Fruit fly (Drosophila melanogaster) whole organism, larva: ENCODE measurements around the gene mnb.
"Not testable (repeated sequence)": the region's sequence is repeated elsewhere in the genome, so short reads cannot be mapped to it uniquely, and the experiment has no call there.

Experiments
- noc ChIP-seq: fragments of 200-800 bp; sonication (Bioruptor generic); optimal IDR thresholded peaks from 3 replicates; lab custom pipeline; 2019; ENCODE audit warnings: missing biosample characterization, mild to moderate bottlenecking, missing genetic modification characterization, moderate library complexity

Gene mnb

DNA sequence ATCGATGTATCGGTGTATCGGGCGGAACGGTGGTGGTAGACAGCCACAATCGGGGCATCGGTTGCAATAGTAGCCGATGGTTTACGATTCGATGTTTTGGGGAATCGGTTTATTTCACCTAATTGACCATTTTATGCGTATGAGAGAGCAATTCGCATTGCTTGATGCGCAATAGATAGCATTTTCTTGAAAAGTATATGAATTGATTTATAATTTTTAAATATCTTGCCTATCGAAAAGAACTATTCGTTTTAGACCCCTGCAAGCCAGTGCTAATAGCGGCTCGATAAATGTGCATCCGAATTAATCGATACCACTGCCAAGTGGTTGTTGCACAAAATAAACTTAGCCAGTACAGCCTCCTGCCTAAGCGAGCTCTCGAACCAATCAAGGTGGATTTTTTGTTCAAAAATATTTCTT lies at the start of gene mnb:
Gene mnb, minus strand, starts transcription at position 15 of the 420 bp plus-strand sequence.
- no peak for TF ChIP-seq noc (tag; lab: Kevin White, UChicago)

DNA sequence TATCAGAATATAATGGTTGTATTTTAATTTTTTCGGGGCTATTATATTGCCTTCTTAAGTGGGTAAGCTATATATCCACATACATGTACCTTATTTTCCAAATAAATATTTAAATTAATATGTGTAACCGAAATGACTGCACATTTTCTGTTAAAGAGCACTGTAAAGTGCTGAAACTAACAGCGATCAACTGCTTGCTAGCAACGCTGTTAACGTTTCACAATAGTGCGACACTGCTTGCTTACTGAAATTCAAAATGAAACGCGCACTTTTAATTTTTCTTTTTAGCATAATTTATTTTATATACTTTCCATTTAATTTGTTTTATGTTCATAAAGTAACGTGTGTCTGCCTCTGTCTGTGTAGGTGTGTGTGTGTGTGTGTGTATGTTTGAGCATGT lies 37.0 kb upstream of the mnb start:
- TF ChIP-seq noc (tag; lab: Kevin White, UChicago), result no peak

DNA sequence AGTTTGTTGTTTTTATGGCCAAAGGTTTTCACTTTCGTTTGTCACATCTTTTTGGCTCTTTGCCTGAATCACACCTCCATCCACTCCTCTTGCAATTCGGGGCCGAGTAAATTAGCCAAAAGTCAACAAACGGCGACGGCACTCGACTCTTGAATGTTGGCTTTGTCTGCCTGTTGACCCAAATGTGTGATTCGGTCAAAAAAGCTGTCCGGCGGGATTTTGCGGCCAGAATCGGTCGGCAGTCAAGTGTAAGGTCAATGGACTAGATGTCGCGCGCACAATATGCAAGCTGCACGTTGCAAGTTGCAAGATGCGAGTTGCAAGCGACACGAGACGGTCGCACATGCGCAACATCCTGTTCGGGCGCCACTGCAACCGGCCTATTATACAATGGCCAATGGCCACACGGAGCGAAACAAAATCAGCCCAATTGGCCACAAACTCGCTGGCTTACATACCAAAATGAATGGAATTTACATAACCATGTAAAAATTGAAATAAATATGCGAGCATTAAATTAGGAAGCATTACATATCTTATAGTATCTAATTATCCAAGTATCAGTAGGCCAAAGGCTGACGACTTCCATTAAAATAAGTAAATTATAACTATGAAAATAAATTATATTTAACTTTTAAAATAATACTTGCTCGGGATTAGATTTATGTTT lies 30.7 kb upstream of the mnb start:
- TF ChIP-seq noc (tag; lab: Kevin White, UChicago), result no peak

DNA sequence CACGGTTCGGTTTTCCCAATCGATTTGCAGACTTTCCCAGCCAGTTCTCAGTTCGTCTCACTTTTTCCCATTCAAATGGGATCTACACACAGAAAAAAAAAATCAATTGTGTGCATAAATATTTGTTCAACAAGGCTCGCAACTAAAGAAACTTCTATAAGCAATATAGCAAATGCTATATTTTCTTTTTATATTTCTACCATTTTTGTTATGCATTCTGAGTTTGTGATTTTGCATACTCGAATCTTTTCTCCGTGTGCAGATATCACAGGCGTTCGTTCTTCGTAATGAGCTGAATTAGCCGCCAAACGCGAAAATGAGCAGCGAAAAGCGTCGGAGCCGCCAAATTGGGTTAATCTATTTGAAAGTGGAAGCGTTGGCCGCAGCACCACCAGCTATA lies 28.9 kb upstream of the mnb start:
- no peak for TF ChIP-seq noc (tag; lab: Kevin White, UChicago)

DNA sequence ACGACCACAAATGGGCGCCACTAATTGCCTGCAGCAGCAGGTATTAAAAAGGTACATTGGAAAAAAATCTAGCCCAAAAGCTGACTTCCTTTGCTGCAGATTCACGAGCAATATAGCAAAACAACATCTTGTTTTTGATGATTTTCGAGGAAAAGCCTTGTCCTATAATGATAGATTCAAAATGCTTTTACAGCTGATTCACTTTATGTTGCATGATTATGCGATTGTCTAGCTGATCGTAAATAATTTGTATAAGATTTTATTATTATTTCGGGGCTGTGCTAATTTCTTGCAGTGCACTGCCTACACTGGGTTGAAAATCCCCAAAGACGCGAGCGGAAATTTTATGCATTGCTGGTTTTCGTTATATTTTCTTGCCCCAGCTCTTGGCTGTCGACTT lies 27.5 kb upstream of the mnb start:
- TF ChIP-seq noc (tag; lab: Kevin White, UChicago), result no peak

DNA sequence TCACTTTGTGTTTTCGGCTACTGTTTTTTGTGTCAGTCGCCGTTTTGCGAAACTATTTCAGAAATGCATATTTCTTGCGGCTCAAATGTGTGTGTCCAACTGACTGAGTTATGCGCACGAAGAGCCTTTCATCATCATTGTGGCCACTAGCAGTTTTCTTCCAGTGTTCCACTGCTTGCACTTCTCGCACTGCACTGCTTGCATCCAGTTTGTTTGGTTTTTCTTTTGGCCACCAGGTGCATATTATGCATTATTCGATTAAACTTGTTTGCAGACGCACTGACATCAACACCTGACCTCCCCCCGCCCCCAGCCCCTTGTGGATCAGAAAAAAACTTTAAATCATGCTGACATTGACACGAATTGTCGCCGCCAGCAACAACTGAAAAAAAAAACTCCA lies 25.5 kb upstream of the mnb start:
- TF ChIP-seq noc (tag; lab: Kevin White, UChicago), result no peak

DNA sequence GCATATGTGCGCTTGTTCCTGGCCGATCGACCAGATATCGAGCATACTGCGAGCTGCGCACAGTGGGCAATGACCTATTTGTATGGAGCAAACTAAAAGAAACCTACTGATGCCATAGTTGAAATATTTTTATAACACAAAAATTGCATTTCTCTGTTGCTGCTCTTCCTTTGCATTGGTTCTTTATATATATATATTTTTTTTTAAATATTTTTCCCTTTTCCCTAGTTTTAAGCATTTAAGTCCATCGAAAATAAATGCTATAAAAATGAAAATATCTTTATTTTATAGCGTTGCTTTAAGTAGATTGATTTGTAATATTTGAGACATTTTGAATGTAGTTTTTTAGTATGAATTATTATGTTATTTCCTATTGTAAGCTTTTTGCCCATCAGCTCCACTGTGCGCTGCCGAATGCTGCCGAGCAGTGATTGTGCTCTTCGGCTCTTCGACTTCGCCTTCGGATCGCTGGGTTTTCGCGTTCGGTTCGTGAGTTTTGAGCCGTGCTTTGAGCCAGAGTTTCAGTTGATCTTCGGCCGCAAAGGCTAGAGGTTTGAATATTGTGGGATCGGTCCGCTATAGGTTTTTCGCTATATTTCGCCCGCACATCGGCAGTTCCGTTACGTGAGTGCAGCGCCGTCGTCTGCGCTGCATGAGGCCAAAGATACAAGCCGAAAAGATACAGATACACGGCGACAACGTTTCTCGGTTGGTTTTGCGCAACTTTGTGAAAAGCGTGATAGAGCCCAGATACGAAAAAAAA lies 24.1 kb upstream of the mnb start, which contains the start of gene CG6847:
Gene CG6847, plus strand, starts transcription at position 522 of the 763 bp plus-strand sequence.
- no peak for TF ChIP-seq noc (tag; lab: Kevin White, UChicago)

DNA sequence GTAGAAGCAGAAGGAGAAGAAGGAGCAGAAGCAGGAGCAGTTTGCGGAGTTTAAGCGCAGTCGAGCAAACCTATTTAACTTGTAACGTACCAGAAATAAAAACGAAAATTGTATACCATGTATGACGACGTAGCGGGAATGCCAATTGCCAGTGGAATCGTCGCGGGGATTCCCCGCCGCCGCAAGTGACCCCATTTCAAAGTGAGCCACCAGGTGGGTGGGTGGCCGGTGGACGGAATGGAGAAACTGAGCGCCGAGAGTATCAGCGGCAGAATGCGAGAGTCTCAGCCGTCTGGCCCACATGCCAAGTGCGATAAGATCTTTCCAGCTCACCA lies 23.6 kb upstream of the mnb start:
- TF ChIP-seq noc (tag; lab: Kevin White, UChicago), result no peak

DNA sequence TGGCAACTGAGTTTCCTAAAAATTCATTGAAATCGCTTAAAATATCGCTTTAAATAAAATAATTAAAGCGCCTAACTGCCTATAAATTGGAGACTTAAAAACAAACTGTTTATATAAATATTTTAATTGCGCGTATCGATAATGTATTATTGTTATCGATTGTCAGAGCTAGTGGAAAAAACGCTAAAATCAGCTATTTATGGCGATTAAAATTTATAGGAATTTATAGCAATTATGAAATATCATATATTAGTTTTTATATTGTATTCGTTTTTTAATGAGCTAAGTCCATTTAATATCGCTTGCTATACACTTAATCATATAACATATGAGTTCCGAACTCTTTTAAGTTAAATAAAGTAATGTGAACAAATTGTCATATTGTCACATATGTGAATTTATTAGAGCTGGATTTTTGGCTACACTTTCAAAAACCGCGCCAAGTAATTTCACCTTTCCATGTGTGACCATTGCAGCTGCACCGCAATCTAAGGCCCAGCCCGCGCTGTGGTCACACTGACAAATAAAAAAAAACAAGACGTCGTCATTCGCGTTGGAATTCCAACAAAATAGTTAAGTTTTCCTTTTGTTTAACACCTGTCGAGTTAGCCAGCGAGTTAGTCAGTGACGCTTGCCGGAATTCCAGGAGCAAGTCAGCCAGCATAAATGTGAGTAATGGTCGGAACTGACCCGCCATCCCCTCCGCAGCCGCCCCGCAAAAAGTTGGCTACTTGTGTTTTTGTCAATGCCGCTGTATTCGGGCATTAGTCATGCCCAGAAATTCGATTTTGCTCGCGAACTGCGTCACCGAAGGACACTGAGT lies 20.4 kb upstream of the mnb start, which contains the start of the genes CG7772 and Vps4:
Gene CG7772, minus strand, starts transcription at position 78 of the 823 bp plus-strand sequence.
Gene Vps4, plus strand, starts transcription at position 509 of the 823 bp plus-strand sequence.
- TF ChIP-seq noc (tag; lab: Kevin White, UChicago), result no peak

DNA sequence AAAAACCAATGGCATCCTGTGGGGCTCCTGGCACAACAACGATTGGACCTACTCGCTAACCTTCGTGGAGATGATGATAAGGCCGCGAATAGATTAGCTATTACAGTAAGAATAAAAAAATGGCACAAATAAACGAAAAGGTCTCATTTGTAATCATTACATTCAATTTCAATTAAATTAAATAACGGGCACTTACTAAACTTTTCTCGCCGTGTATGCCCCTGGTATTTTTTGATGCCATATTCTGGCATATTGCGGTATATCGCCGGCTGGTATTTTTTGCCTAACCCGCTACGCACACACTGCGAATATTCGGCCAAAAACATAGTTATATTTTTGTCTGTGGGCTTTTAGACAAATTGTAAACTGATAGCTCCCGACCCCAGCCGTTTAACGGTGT lies 12.4 kb upstream of the mnb start, which contains the start of gene Gss2:
Gene Gss2, plus strand, starts transcription at position 301 of the 400 bp plus-strand sequence.
- not testable (repeated sequence) for TF ChIP-seq noc (tag; lab: Kevin White, UChicago)

DNA sequence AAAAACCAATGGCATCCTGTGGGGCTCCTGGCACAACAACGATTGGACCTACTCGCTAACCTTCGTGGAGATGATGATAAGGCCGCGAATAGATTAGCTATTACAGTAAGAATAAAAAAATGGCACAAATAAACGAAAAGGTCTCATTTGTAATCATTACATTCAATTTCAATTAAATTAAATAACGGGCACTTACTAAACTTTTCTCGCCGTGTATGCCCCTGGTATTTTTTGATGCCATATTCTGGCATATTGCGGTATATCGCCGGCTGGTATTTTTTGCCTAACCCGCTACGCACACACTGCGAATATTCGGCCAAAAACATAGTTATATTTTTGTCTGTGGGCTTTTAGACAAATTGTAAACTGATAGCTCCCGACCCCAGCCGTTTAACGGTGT lies 2.2 kb upstream of the mnb start, which contains the start of gene Gss1:
Gene Gss1, plus strand, starts transcription at position 301 of the 400 bp plus-strand sequence.
- not testable (repeated sequence) for TF ChIP-seq noc (tag; lab: Kevin White, UChicago)

DNA sequence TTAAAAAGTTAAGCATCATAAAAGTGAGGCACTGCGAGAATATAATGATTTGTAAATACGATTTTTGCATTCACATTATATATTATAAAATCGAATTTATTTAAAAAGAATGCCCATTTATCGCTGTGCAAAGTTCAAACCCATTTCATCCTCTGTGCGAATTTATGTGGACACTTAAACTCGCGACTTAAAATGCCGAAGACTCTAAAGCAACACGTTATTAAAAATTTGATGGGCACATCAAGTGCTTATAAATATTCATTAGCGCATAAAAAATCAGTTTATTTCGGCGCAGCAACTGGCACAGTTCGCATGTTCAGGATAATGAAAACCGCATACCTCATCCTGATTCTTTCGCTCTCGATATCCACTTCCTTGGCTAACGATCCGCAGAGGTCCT lies 855 bp upstream of the mnb start, which contains the start of gene CG6788:
Gene CG6788, plus strand, starts transcription at position 301 of the 400 bp plus-strand sequence.
- TF ChIP-seq noc (tag; lab: Kevin White, UChicago), result no peak

DNA sequence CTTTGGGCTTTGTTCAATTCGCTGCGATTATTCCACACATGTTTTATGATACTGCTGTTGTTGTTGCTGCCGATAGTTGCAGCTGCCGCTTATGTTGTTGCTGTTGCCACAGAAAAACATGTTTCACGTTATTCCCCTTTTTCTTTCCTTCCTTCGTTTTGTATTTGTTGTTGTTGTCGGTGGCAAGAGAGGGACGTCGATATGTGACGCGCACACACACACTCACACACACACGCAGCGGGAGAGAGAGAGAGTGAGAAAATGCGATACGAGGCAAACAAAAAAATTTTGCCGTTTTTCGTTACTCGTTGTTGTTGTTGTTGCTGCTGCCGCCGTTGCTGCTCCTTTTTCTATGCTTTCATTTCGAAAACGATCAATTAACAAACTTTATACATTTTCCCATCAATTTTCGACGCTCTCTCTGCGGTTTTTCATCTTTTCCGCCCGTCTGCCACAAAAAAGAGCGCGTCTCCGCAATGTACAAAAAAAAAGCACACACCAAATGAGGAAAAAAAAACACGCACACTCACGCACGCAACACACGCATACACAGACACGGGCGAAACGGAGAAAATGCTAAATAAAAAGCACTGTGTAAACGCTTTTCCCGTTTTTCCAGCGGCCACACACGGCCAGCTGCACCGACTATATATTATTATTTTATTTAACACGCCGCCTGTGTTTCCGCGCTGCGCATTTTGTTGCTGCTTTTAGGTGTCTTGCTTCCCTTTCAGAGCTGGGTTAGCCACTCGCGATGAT lies 394 bp downstream of the mnb start:
- no peak for TF ChIP-seq noc (tag; lab: Kevin White, UChicago)

DNA sequence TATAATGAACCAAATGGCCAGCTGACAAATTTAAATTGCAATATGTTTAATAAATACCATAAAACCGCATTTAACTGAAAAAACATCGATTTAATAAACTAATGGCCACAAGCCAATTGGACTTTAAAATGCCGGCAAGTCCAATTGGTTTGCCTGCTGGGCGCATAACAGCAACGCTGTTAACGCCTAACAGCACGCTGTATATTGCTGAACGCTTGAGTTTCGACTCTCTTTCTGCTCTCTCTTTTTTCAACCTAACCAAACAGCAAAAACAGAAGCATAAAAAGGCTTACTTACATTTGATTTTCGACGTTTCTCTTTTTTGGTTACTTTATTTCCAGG lies 944 bp downstream of the mnb start:
- TF ChIP-seq noc (tag; lab: Kevin White, UChicago), result no peak

DNA sequence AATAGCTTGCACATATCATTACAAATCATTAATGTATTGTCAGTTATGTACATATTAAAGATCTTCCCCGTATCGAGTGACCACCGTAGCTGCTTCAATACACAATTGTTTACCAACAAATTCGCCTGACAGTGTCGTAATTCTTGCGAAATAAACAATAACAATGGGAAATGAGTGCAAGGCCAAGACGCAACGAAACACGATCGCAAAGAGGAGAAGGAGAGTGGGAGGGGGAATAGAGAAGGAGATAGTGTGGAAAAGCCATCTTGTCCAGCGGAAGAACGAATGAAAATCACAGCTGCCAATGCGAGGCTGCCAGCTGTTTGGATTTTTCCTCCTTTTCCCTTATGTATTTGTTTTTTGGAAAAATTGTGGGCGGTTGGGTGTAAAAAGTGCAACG lies 1.7 kb downstream of the mnb start:
- no peak for TF ChIP-seq noc (tag; lab: Kevin White, UChicago)
